Fruit fly (Drosophila melanogaster) whole organism: ENCODE measurements around the gene P5cr.

Source experiments
- CG8478 ChIP-seq: fragments of >200 bp; optimal IDR thresholded peaks from 2 replicates; lab custom pipeline; 2018; ENCODE audit warnings: inconsistent platforms
- Dll ChIP-seq: fragments of >200 bp; optimal IDR thresholded peaks from 2 replicates; lab custom pipeline; 2017
- psq ChIP-seq: fragments of >200 bp; optimal IDR thresholded peaks from 2 replicates; lab custom pipeline; 2017

DNA sequence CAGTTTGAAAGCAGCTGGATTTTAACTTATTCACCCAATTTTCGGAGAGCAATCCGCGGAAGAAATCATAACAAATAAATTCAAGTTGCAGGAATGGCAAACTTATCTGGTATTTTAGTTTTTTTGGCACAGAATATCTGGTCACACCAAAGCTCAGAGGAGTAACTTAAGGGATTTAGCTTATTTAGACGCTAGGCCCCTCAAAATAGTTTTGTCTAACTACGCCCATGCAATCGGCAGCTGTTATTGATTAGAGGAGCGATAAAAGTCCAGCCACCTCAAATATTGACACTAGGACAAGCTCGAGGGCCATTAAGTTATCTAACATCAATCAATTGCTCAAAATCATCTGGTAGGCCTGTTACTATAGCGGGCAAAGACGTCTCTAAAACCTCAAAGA, at the start of gene P5cr, which contains the start of gene GatA:
- no peak for TF ChIP-seq psq (lab: Kevin White, UChicago)
- no peak for TF ChIP-seq CG8478 (lab: Kevin White, UChicago)
- TF ChIP-seq Dll (lab: Kevin White, UChicago): no peak
